Fruit fly (Drosophila melanogaster): ENCODE data around the gene kst.

kst gene

dm6 chr3L:3315288-3315687 is 21.4 kb upstream of the kst start, which contains the start of gene Drsl4:
Gene Drsl4 (plus strand): TSS chr3L:3315620.
- no peak for TF ChIP-seq CG17801 (GFP tag; optimal IDR thresholded peaks at IDR 0.05; ENCODE audit: partially characterized antibody)

dm6 chr3L:3316441-3316840 is 20.2 kb upstream of the kst start, which contains the start of gene Drsl5:
Gene Drsl5 (plus strand): TSS chr3L:3316781.
- no peak for TF ChIP-seq CG17801 (GFP tag; optimal IDR thresholded peaks at IDR 0.05; ENCODE audit: partially characterized antibody)

- peak; percentile 50 for TF ChIP-seq CG17801 (GFP tag; optimal IDR thresholded peaks at IDR 0.05; ENCODE audit: partially characterized antibody)
Measured at dm6 chr3L:3319223-3319643, 17.4 kb upstream of the kst start, which contains the start of the genes PIG-C, CG12016 and Dpm2. Gene PIG-C (minus strand): TSS chr3L:3319232. Gene CG12016 (plus strand): TSS chr3L:3319555. Gene Dpm2 (plus strand): TSS chr3L:3319555.

dm6 chr3L:3319992-3320732 is 16.5 kb upstream of the kst start:
- TF ChIP-seq CG17801 (GFP tag; optimal IDR thresholded peaks at IDR 0.05; ENCODE audit: partially characterized antibody) = no peak

- no peak for TF ChIP-seq CG17801 (GFP tag; optimal IDR thresholded peaks at IDR 0.05; ENCODE audit: partially characterized antibody)
Measured at dm6 chr3L:3325597-3325924, 11.1 kb upstream of the kst start.

dm6 chr3L:3325925-3326903 is 10.4 kb upstream of the kst start, which contains the start of gene Gtpx:
Gene Gtpx (plus strand): TSS chr3L:3326265.
- TF ChIP-seq CG17801 (GFP tag; optimal IDR thresholded peaks at IDR 0.05; ENCODE audit: partially characterized antibody) = peak; percentile 24

- TF ChIP-seq CG17801 (GFP tag; optimal IDR thresholded peaks at IDR 0.05; ENCODE audit: partially characterized antibody) = no peak
Measured at dm6 chr3L:3328771-3329170, 7.9 kb upstream of the kst start, which contains the start of gene Strip. Gene Strip (minus strand): TSS chr3L:3328871.

- TF ChIP-seq CG17801 (GFP tag; optimal IDR thresholded peaks at IDR 0.05; ENCODE audit: partially characterized antibody) = no peak
Measured at dm6 chr3L:3329763-3330162, 6.9 kb upstream of the kst start, which contains the start of gene CG14961. Gene CG14961 (plus strand): TSS chr3L:3330063.

- TF ChIP-seq CG17801 (GFP tag; optimal IDR thresholded peaks at IDR 0.05; ENCODE audit: partially characterized antibody) = peak; percentile 37
Measured at dm6 chr3L:3334784-3335183, 1.9 kb upstream of the kst start, which contains the start of gene CG14969. Gene CG14969 (minus strand): TSS chr3L:3334978.

- TF ChIP-seq CG17801 (GFP tag; optimal IDR thresholded peaks at IDR 0.05; ENCODE audit: partially characterized antibody) = no peak
Measured at dm6 chr3L:3335688-3336087, 972 bp upstream of the kst start, which contains the start of gene Drsl1. Gene Drsl1 (minus strand): TSS chr3L:3335788.

dm6 chr3L:3337345-3337928 is 777 bp downstream of the kst start:
- TF ChIP-seq CG17801 (GFP tag; optimal IDR thresholded peaks at IDR 0.05; ENCODE audit: partially characterized antibody) = no peak

dm6 chr3L:3338028-3338855 is 1.6 kb downstream of the kst start:
- TF ChIP-seq CG17801 (GFP tag; optimal IDR thresholded peaks at IDR 0.05; ENCODE audit: partially characterized antibody) = no peak

dm6 chr3L:3338882-3339590 is 2.4 kb downstream of the kst start:
- TF ChIP-seq CG17801 (GFP tag; optimal IDR thresholded peaks at IDR 0.05; ENCODE audit: partially characterized antibody) = no peak

Data from ovary, adult (tissue).